Fruit fly (Drosophila melanogaster) whole organism, embryonic: ENCODE data around the gene ab.
A peak's percentile ranks its signal among the peaks of the same experiment; 100 is the strongest.

Experiments
- Bteb2 ChIP-seq: fragments of 200-800 bp; sonication (Bioruptor generic); optimal IDR thresholded peaks from 2 replicates; lab custom pipeline; 2016; ENCODE audit warnings: missing biosample characterization, missing genetic modification characterization
- CG11695 ChIP-seq: fragments of 200-800 bp; sonication (Bioruptor generic); IDR thresholded peaks from 3 replicates; pipeline ENCODE4 v1.3.6; 2022; ENCODE audit warnings: missing biosample characterization, missing genetic modification characterization
- CG11723 ChIP-seq: fragments of 200-800 bp; sonication (Bioruptor generic); optimal IDR thresholded peaks from 2 replicates; lab custom pipeline; 2017; ENCODE audit warnings: missing biosample characterization, mild to moderate bottlenecking, missing genetic modification characterization
- CG12659 ChIP-seq: fragments of 200-800 bp; sonication (Bioruptor generic); optimal IDR thresholded peaks from 3 replicates; lab custom pipeline; 2017; ENCODE audit warnings: mild to moderate bottlenecking, missing biosample characterization, missing genetic modification reagents, missing genetic modification characterization
- CG14050 ChIP-seq: fragments of 200-800 bp; sonication (Bioruptor generic); IDR thresholded peaks from 3 replicates; pipeline ENCODE4 v1.3.6; 2022; ENCODE audit warnings: missing biosample characterization, missing genetic modification characterization
- CG17186 ChIP-seq: fragments of 200-800 bp; sonication (Bioruptor generic); optimal IDR thresholded peaks from 3 replicates; lab custom pipeline; 2017; ENCODE audit warnings: missing biosample characterization, missing genetic modification reagents, missing genetic modification characterization
- CG17359 ChIP-seq: fragments of 200-800 bp; sonication (Bioruptor generic); optimal IDR thresholded peaks from 3 replicates; lab custom pipeline; 2018; ENCODE audit warnings: missing biosample characterization, mild to moderate bottlenecking, missing genetic modification characterization, moderate library complexity
- CG1832 ChIP-seq: fragments of 200-800 bp; sonication (Bioruptor generic); optimal IDR thresholded peaks from 2 replicates; lab custom pipeline; 2017; ENCODE audit warnings: missing biosample characterization, mild to moderate bottlenecking, missing genetic modification characterization, inconsistent platforms
- CG3281 ChIP-seq: fragments of 200-800 bp; sonication (Bioruptor generic); optimal IDR thresholded peaks from 3 replicates; lab custom pipeline; 2017; ENCODE audit warnings: missing biosample characterization, mild to moderate bottlenecking, missing genetic modification characterization
- CG4854 ChIP-seq: fragments of 200-800 bp; sonication (Bioruptor generic); optimal IDR thresholded peaks from 2 replicates; lab custom pipeline; 2016; ENCODE audit warnings: missing biosample characterization, missing genetic modification characterization, inconsistent platforms
- CG6813 ChIP-seq: fragments of 200-800 bp; sonication (Bioruptor generic); optimal IDR thresholded peaks from 2 replicates; lab custom pipeline; 2017; ENCODE audit warnings: missing biosample characterization, missing genetic modification characterization, mild to moderate bottlenecking, moderate library complexity, missing genetic modification reagents
- CG8388 ChIP-seq: fragments of 200-800 bp; sonication (Bioruptor generic); optimal IDR thresholded peaks from 2 replicates; lab custom pipeline; 2019; ENCODE audit warnings: missing biosample characterization, mild to moderate bottlenecking, missing genetic modification characterization, moderate library complexity
- CG9797 ChIP-seq: fragments of 200-800 bp; sonication (Bioruptor generic); optimal IDR thresholded peaks from 3 replicates; lab custom pipeline; 2018; ENCODE audit warnings: missing biosample characterization, mild to moderate bottlenecking, missing genetic modification characterization
- GATAe ChIP-seq: fragments of 200-800 bp; sonication (Bioruptor generic); conservative IDR thresholded peaks from 2 replicates; pipeline ENCODE4 v1.3.6; 2022; ENCODE audit warnings: missing biosample characterization, missing genetic modification characterization
- H15 ChIP-seq: fragments of 200-800 bp; sonication (Bioruptor generic); IDR thresholded peaks from 3 replicates; pipeline ENCODE4 v1.3.6; 2022; ENCODE audit warnings: missing biosample characterization, missing genetic modification characterization
- Lim3 ChIP-seq: fragments of 200-800 bp; sonication (Bioruptor generic); IDR thresholded peaks from 2 replicates; pipeline ENCODE4 v1.3.6; 2022; ENCODE audit warnings: missing biosample characterization, missing genetic modification characterization
- NfI ChIP-seq: fragments of 200-800 bp; sonication (Bioruptor generic); optimal IDR thresholded peaks from 3 replicates; lab custom pipeline; 2018; ENCODE audit warnings: missing biosample characterization, mild to moderate bottlenecking, missing genetic modification characterization, moderate library complexity
- Oaz ChIP-seq: fragments of 200-800 bp; sonication (Bioruptor generic); IDR thresholded peaks from 2 replicates; pipeline ENCODE4 v1.3.6; 2022; ENCODE audit warnings: missing biosample characterization, missing genetic modification characterization
- Poxn ChIP-seq: fragments of 200-800 bp; sonication (Bioruptor generic); IDR thresholded peaks from 2 replicates; pipeline ENCODE4 v1.3.6; 2022; ENCODE audit warnings: missing biosample characterization, missing genetic modification characterization
- Ptx1 ChIP-seq: fragments of 200-800 bp; sonication (Bioruptor generic); IDR thresholded peaks from 2 replicates; pipeline ENCODE4 v1.3.6; 2022; ENCODE audit warnings: missing biosample characterization, missing genetic modification characterization
- Xbp1 ChIP-seq: fragments of 200-800 bp; sonication (Bioruptor generic); optimal IDR thresholded peaks from 3 replicates; lab custom pipeline; 2016; ENCODE audit warnings: missing biosample characterization, mild to moderate bottlenecking, missing genetic modification characterization
- ato ChIP-seq: fragments of 200-800 bp; sonication (Bioruptor generic); IDR thresholded peaks from 2 replicates; pipeline ENCODE4 v1.3.6; 2022; ENCODE audit warnings: missing biosample characterization, missing genetic modification characterization; ENCODE audit not compliant: partially characterized antibody
- br ChIP-seq: fragments of >200 bp; optimal IDR thresholded peaks from 2 replicates; lab custom pipeline; 2017
- cad ChIP-seq: fragments of >200 bp; optimal IDR thresholded peaks from 2 replicates; lab custom pipeline; 2017; ENCODE audit warnings: missing biosample characterization, missing genetic modification characterization
- cas ChIP-seq: fragments of 200-800 bp; sonication (Bioruptor generic); IDR thresholded peaks from 2 replicates; pipeline ENCODE4 v1.3.6; 2022; ENCODE audit warnings: missing biosample characterization, missing genetic modification characterization
- da ChIP-seq: fragments of 200-800 bp; sonication (Bioruptor generic); optimal IDR thresholded peaks from 2 replicates; lab custom pipeline; 2016; ENCODE audit warnings: missing biosample characterization, missing genetic modification characterization
- disco-r ChIP-seq: fragments of 200-800 bp; sonication (Bioruptor generic); optimal IDR thresholded peaks from 2 replicates; lab custom pipeline; 2016; ENCODE audit warnings: missing biosample characterization, missing genetic modification characterization
- fd102C ChIP-seq: fragments of 200-800 bp; sonication (Bioruptor generic); optimal IDR thresholded peaks from 2 replicates; lab custom pipeline; 2018; ENCODE audit warnings: missing biosample characterization, mild to moderate bottlenecking, missing genetic modification characterization, moderate library complexity
- fd64A ChIP-seq: fragments of 200-800 bp; sonication (Bioruptor generic); optimal IDR thresholded peaks from 3 replicates; lab custom pipeline; 2018; ENCODE audit warnings: missing biosample characterization, mild to moderate bottlenecking, missing genetic modification characterization
- ftz-f1 ChIP-seq: fragments of 200-800 bp; sonication (Bioruptor generic); optimal IDR thresholded peaks from 2 replicates; lab custom pipeline; 2016; ENCODE audit warnings: missing biosample characterization, missing genetic modification characterization
- gcm2 ChIP-seq: fragments of 200-800 bp; sonication (Bioruptor generic); optimal IDR thresholded peaks from 2 replicates; lab custom pipeline; 2016; ENCODE audit warnings: missing biosample characterization, missing genetic modification characterization
- grau ChIP-seq: fragments of 200-800 bp; optimal IDR thresholded peaks from 3 replicates; lab custom pipeline; 2019; ENCODE audit warnings: missing biosample characterization, mild to moderate bottlenecking, missing genetic modification characterization, moderate library complexity
- inv ChIP-seq: fragments of 200-800 bp; sonication (Bioruptor generic); IDR thresholded peaks from 2 replicates; pipeline ENCODE4 v1.3.6; 2022; ENCODE audit warnings: missing biosample characterization, missing genetic modification characterization; ENCODE audit not compliant: partially characterized antibody
- jigr1 ChIP-seq: fragments of 200-800 bp; sonication (Bioruptor generic); IDR thresholded peaks from 3 replicates; pipeline ENCODE4 v1.3.6; 2022; ENCODE audit warnings: missing biosample characterization, missing genetic modification characterization
- jing ChIP-seq: fragments of 200-800 bp; sonication (Bioruptor generic); optimal IDR thresholded peaks from 2 replicates; lab custom pipeline; 2018; ENCODE audit warnings: missing biosample characterization, mild to moderate bottlenecking, missing genetic modification characterization
- jumu ChIP-seq: fragments of 200-800 bp; sonication (Bioruptor generic); optimal IDR thresholded peaks from 3 replicates; lab custom pipeline; 2016; ENCODE audit warnings: missing biosample characterization, missing genetic modification characterization
- lov ChIP-seq, 2 experiments: fragments of 200-800 bp in 1 of 2; fragments of >200 bp in 1 of 2; sonication (Bioruptor generic) in 1 of 2; IDR thresholded peaks in 1 of 2; optimal IDR thresholded peaks in 1 of 2; 2 replicates in 1 of 2; 3 replicates in 1 of 2; pipeline versions ENCODE4 v1.3.6 to Lab custom; 2017 to 2022; ENCODE audit warnings: missing biosample characterization in 1 of 2, missing genetic modification characterization in 1 of 2
- maf-S ChIP-seq: fragments of 200-800 bp; sonication (Bioruptor generic); optimal IDR thresholded peaks from 2 replicates; lab custom pipeline; 2016; ENCODE audit warnings: missing biosample characterization, missing genetic modification characterization
- mld ChIP-seq: fragments of 200-800 bp; sonication (Bioruptor generic); IDR thresholded peaks from 3 replicates; pipeline ENCODE4 v1.3.6; 2022; ENCODE audit warnings: missing biosample characterization, missing genetic modification characterization; ENCODE audit not compliant: partially characterized antibody
- nom ChIP-seq: fragments of 200-800 bp; sonication (Bioruptor generic); optimal IDR thresholded peaks from 2 replicates; lab custom pipeline; 2017; ENCODE audit warnings: missing biosample characterization, missing genetic modification characterization, mild to moderate bottlenecking, moderate library complexity, missing genetic modification reagents
- pan ChIP-seq, 4 experiments: fragments of >200 bp in 3 of 4; fragments of 200-800 bp in 1 of 4; sonication (Bioruptor generic) in 1 of 4; optimal IDR thresholded peaks in 3 of 4; IDR thresholded peaks in 1 of 4; 2 replicates each; pipeline versions ENCODE4 v1.3.6 to Lab custom; 2017 to 2022; ENCODE audit warnings: missing biosample characterization in 2 of 4, missing genetic modification characterization in 2 of 4, mixed read lengths in 1 of 4
- pfk ChIP-seq: fragments of 200-800 bp; sonication (Bioruptor generic); optimal IDR thresholded peaks from 2 replicates; lab custom pipeline; 2018; ENCODE audit warnings: missing biosample characterization, mild to moderate bottlenecking, missing genetic modification characterization, moderate library complexity
- pho ChIP-seq: fragments of 200-800 bp; sonication (Bioruptor generic); optimal IDR thresholded peaks from 2 replicates; lab custom pipeline; 2016; ENCODE audit warnings: missing biosample characterization, missing genetic modification characterization
- phol ChIP-seq: fragments of 200-800 bp; sonication (Bioruptor generic); optimal IDR thresholded peaks from 3 replicates; lab custom pipeline; 2018; ENCODE audit warnings: missing biosample characterization, mild to moderate bottlenecking, missing genetic modification characterization, moderate library complexity
- pita ChIP-seq: fragments of 200-800 bp; sonication (Bioruptor generic); optimal IDR thresholded peaks from 2 replicates; lab custom pipeline; 2017; ENCODE audit warnings: missing biosample characterization, mild to moderate bottlenecking, missing genetic modification characterization
- pnt ChIP-seq: fragments of 200-800 bp; sonication (Bioruptor generic); optimal IDR thresholded peaks from 3 replicates; lab custom pipeline; 2016; ENCODE audit warnings: missing biosample characterization, missing genetic modification characterization
- vvl ChIP-seq: fragments of 200-800 bp; sonication (Bioruptor generic); IDR thresholded peaks from 2 replicates; pipeline ENCODE4 v1.3.6; 2022; ENCODE audit warnings: missing biosample characterization, missing genetic modification characterization
- zfh1 ChIP-seq: fragments of 200-800 bp; sonication (Bioruptor generic); IDR thresholded peaks from 3 replicates; pipeline ENCODE4 v1.3.6; 2022; ENCODE audit warnings: missing biosample characterization, missing genetic modification characterization
- zfh2 ChIP-seq: fragments of 200-800 bp; sonication (Bioruptor generic); optimal IDR thresholded peaks from 2 replicates; lab custom pipeline; 2016; ENCODE audit warnings: missing biosample characterization, missing genetic modification characterization

The ab gene

dm6 chr2L:11268933-11269631 lies 58.6 kb downstream of the ab start, which contains the start of gene cmet (continued):
- TF ChIP-seq CG1832 (GFP tag; lab: Kevin White, UChicago) (no peak), inv (GFP tag; lab: Robert Waterston, UW) (peak; percentile 83), jumu (GFP tag; lab: Kevin White, UChicago) (peak; percentile 70), Ptx1 (GFP tag; lab: Robert Waterston, UW) (peak; percentile 25), CG6813 (no peak), GATAe (no peak), ftz-f1 (GFP tag; lab: Kevin White, UChicago) (no peak), pnt (GFP tag; lab: Kevin White, UChicago) (peak; percentile 60), Bteb2 (GFP tag; lab: Kevin White, UChicago) (no peak), Lim3 (GFP tag; lab: Robert Waterston, UW) (no peak), pita (GFP tag; lab: Kevin White, UChicago) (no peak), Xbp1 (GFP tag; lab: Kevin White, UChicago) (peak; percentile 68), nom (GFP tag; lab: Kevin White, UChicago) (no peak), lov (optimal IDR thresholded peaks at IDR 0.05; lab: Kevin White, UChicago) (no peak), lov (GFP tag; IDR thresholded peaks at IDR 0.05; lab: Robert Waterston, UW) (no peak), ato (GFP tag; lab: Robert Waterston, UW) (peak; percentile 97), CG12659 (GFP tag; lab: Kevin White, UChicago) (peak; percentile 69), disco-r (GFP tag; lab: Kevin White, UChicago) (peak; percentile 18), phol (peak; percentile 60), CG17359 (tag; lab: Kevin White, UChicago) (no peak), br (lab: Kevin White, UChicago) (no peak), fd102C (GFP tag; lab: Kevin White, UChicago) (no peak), pfk (GFP tag; lab: Kevin White, UChicago) (peak; percentile 67), da (GFP tag; lab: Kevin White, UChicago) (peak; percentile 27), CG9797 (GFP tag; lab: Kevin White, UChicago) (peak; percentile 29), gcm2 (GFP tag; lab: Kevin White, UChicago) (no peak), pho (GFP tag; lab: Kevin White, UChicago) (peak; percentile 72), Oaz (GFP tag; lab: Robert Waterston, UW) (no peak), cas (GFP tag; lab: Robert Waterston, UW) (peak; percentile 23; the same call in 1 of the 2 replicates), grau (peak; percentile 58), CG4854 (peak; percentile 23), Poxn (no peak), H15 (peak; percentile 28; the same call in 1 of the 3 replicates), cad (GFP tag; lab: Kevin White, UChicago) (no peak), CG14050 (GFP tag; lab: Robert Waterston, UW) (no peak), CG17186 (peak; percentile 23), CG11695 (GFP tag; lab: Robert Waterston, UW) (no peak), jigr1 (GFP tag; lab: Robert Waterston, UW) (no peak), CG11723 (GFP tag; lab: Kevin White, UChicago) (no peak), NfI (GFP tag; lab: Kevin White, UChicago) (peak; percentile 59), pan (optimal IDR thresholded peaks at IDR 0.05; lab: Kevin White, UChicago) (no peak), pan (GFP tag; optimal IDR thresholded peaks at IDR 0.05 in 1 of 2, IDR thresholded peaks at IDR 0.05 in 1 of 2) (peak in 1 of 2 experiments; percentile 9), maf-S (GFP tag; lab: Kevin White, UChicago) (peak; percentile 6), zfh2 (GFP tag; lab: Kevin White, UChicago) (peak; percentile 74), jing (GFP tag; lab: Kevin White, UChicago) (no peak), CG3281 (no peak), vvl (GFP tag; lab: Robert Waterston, UW) (peak; percentile 72), zfh1 (GFP tag; lab: Robert Waterston, UW) (0 out of 3 replicates have a peak, but pooled peaks have one; percentile 37), fd64A (GFP tag; lab: Kevin White, UChicago) (no peak), mld (GFP tag; lab: Robert Waterston, UW) (peak; percentile 97), CG8388 (GFP tag; lab: Kevin White, UChicago) (no peak)
